Fruit fly (Drosophila melanogaster) whole organism, embryonic: ENCODE results near the gene Wdfy2.

ENCODE experiments used
- CG12299 ChIP-seq: fragments of 200-800 bp; sonication (Bioruptor generic); optimal IDR thresholded peaks from 2 replicates; lab custom pipeline; 2018; ENCODE audit warnings: missing biosample characterization, mild to moderate bottlenecking, missing genetic modification characterization
- CG1233 ChIP-seq: fragments of 200-800 bp; sonication (Bioruptor generic); optimal IDR thresholded peaks from 4 replicates; lab custom pipeline; 2018; ENCODE audit warnings: missing biosample characterization, mild to moderate bottlenecking, missing genetic modification characterization
- Rfx ChIP-seq: fragments of 200-800 bp; sonication (Bioruptor generic); IDR thresholded peaks from 2 replicates; pipeline ENCODE4 v1.3.6; 2022; ENCODE audit warnings: missing biosample characterization, missing genetic modification characterization
- ash1 ChIP-seq: fragments of 200-800 bp; sonication (Bioruptor generic); optimal IDR thresholded peaks from 2 replicates; lab custom pipeline; 2018; ENCODE audit warnings: missing biosample characterization, mild to moderate bottlenecking, missing genetic modification characterization

- TF ChIP-seq CG1233 (GFP tag; lab: Kevin White, UChicago) (peak; percentile 84), Rfx (GFP tag; lab: Robert Waterston, UW) (peak; percentile 93), ash1 (GFP tag; lab: Kevin White, UChicago) (peak; percentile 82), CG12299 (tag; lab: Kevin White, UChicago) (peak; percentile 90)
Measured at dm6 chr2L:10381890-10382450, 41.1 kb upstream of the Wdfy2 start, which contains the start of gene CG5096.
